Fruit fly (Drosophila melanogaster) whole organism, adult: ENCODE results near the gene Atat.

Experiments used
- CG12768 ChIP-seq: fragments of 200-800 bp; sonication (Bioruptor generic); optimal IDR thresholded peaks from 2 replicates; lab custom pipeline; 2017; ENCODE audit warnings: missing biosample characterization, missing genetic modification characterization, mild to moderate bottlenecking, moderate library complexity, missing genetic modification reagents
- CG7101 ChIP-seq: fragments of 200-800 bp; sonication (Bioruptor generic); optimal IDR thresholded peaks from 2 replicates; lab custom pipeline; 2018; ENCODE audit warnings: missing biosample characterization, mild to moderate bottlenecking, missing genetic modification characterization, moderate library complexity
- Hr96 ChIP-seq: fragments of 200-800 bp; sonication (Bioruptor generic); optimal IDR thresholded peaks from 2 replicates; lab custom pipeline; 2016; ENCODE audit warnings: missing biosample characterization, missing genetic modification characterization

dm6 chr3L:9438858-9439257 is 12.3 kb upstream of the Atat start:
- no peak for TF ChIP-seq Hr96 (GFP tag; lab: Kevin White, UChicago)
- TF ChIP-seq CG7101 (tag; lab: Kevin White, UChicago), result no peak
- no peak for TF ChIP-seq CG12768 (GFP tag; lab: Kevin White, UChicago)
